Fruit fly (Drosophila melanogaster): Measurements from ENCODE around the gene CG8677.

dm6 chr2L:21236633-21237032, 15.5 kb downstream of the CG8677 start, which contains the start of gene CG31626:
- TF ChIP-seq Dfd (GFP tag; optimal IDR thresholded peaks at IDR 0.05) (no peak), Myc (optimal IDR thresholded peaks at IDR 0.05) (no peak), CG32264 (GFP tag; optimal IDR thresholded peaks at IDR 0.05) (no peak), Hr78 (GFP tag; optimal IDR thresholded peaks at IDR 0.05) (no peak), HLH106 (tag; optimal IDR thresholded peaks at IDR 0.05) (no peak)
